Fruit fly (Drosophila melanogaster) whole organism, pupa: Measurements from ENCODE around the gene CG32985.

Source experiments
- CG10348 ChIP-seq: fragments of 200-800 bp; sonication (Bioruptor generic); IDR thresholded peaks from 2 replicates; pipeline ENCODE4 v1.3.6; 2022; ENCODE audit warnings: missing biosample characterization, missing genetic modification characterization
- CG14655 ChIP-seq: fragments of 200-800 bp; sonication (Bioruptor generic); optimal IDR thresholded peaks from 3 replicates; lab custom pipeline; 2017; ENCODE audit warnings: mild to moderate bottlenecking, missing biosample characterization, missing genetic modification reagents, missing genetic modification characterization
- CG34367 ChIP-seq: fragments of 200-800 bp; sonication (Bioruptor generic); optimal IDR thresholded peaks from 2 replicates; lab custom pipeline; 2018; ENCODE audit warnings: missing biosample characterization, mild to moderate bottlenecking, missing genetic modification characterization
- CG4496 ChIP-seq: fragments of 200-800 bp; sonication (Bioruptor generic); IDR thresholded peaks from 3 replicates; pipeline ENCODE4 v1.3.6; 2022; ENCODE audit warnings: missing biosample characterization, missing genetic modification characterization
- CG9948 ChIP-seq: fragments of 200-800 bp; sonication (Bioruptor generic); optimal IDR thresholded peaks from 2 replicates; lab custom pipeline; 2018; ENCODE audit warnings: missing biosample characterization, mild to moderate bottlenecking, missing genetic modification characterization, moderate library complexity
- D1 ChIP-seq: fragments of 200-800 bp; sonication (Bioruptor generic); optimal IDR thresholded peaks from 2 replicates; lab custom pipeline; 2018; ENCODE audit warnings: missing biosample characterization, mild to moderate bottlenecking, missing genetic modification characterization, moderate library complexity
- Ets98B ChIP-seq: fragments of 200-800 bp; sonication (Bioruptor generic); IDR thresholded peaks from 2 replicates; pipeline ENCODE4 v1.3.6; 2022; ENCODE audit warnings: missing biosample characterization, missing genetic modification characterization
- fd96Ca ChIP-seq: fragments of 200-800 bp; sonication (Bioruptor generic); IDR thresholded peaks from 3 replicates; pipeline ENCODE4 v1.3.6; 2022; ENCODE audit warnings: missing biosample characterization, missing genetic modification characterization

DNA sequence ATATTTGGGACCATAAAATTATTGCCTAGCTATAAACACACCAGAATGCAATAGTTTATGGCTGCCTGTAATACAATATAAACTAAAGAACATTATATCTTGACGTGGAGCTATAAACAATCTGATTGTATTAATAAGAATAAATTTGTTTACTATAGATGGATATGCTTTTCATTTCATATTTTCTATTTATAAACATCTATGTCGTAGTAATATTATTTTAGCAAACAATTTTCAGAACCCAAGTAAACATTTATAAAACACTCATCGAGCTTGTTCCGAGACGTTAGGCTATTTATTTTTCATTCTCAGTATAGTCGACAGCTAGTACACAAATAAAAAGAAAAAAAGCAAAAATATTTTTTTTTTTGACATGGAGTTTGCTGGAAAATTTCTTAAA, 18.0 kb downstream of the CG32985 start, which contains the start of gene CG18662:
- no peak for TF ChIP-seq CG10348
- no peak for TF ChIP-seq CG4496
- TF ChIP-seq D1: no peak
- no peak for TF ChIP-seq CG34367 (tag; lab: Kevin White, UChicago)
- no peak for TF ChIP-seq CG14655 (GFP tag; lab: Kevin White, UChicago)
- no peak for TF ChIP-seq Ets98B (GFP tag; lab: Robert Waterston, UW)
- no peak for TF ChIP-seq fd96Ca
- no peak for TF ChIP-seq CG9948 (tag; lab: Kevin White, UChicago)
